Worm (Caenorhabditis elegans) whole organism, L4/young adult: Measurements from ENCODE around the gene Y77E11A.12.

ENCODE experiments used
- W03F9.2 ChIP-seq: fragments of 150-350 bp; optimal IDR thresholded peaks from 2 replicates; lab custom pipeline; 2014; ENCODE audit warnings: missing biosample characterization, missing genetic modification characterization
- dao-5 ChIP-seq: sonication (generic microtip); optimal IDR thresholded peaks from 2 replicates; lab custom pipeline; 2016; ENCODE audit warnings: missing genotype, missing genetic modification characterization, moderate library complexity, missing compliant biosample characterization
- him-1 ChIP-seq: sonication (generic microtip); optimal IDR thresholded peaks from 2 replicates; lab custom pipeline; 2016; ENCODE audit warnings: missing genotype, missing genetic modification reagents, missing genetic modification characterization, missing compliant biosample characterization

DNA sequence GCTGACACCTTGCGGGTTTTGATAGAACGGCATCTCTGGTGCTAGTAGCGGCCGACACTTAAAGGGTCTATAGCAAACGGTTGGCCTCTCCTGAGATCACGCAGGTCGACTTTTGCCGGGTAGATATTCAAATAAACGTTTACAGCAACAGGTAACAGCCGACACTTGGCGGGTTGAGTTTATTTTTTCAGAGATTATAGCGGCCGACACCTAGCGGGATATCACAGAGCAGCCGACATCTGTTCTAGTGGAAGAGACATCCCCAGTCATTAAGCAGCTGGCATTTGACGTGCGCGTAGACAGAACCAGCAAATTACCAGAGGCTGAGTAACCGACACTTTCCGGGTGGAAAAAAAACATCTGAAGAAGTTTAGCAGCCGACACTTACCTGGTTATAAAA, 13.4 kb downstream of the Y77E11A.12 start:
- TF ChIP-seq dao-5 (tag; lab: Kevin White, UChicago): no peak
- no peak for TF ChIP-seq him-1 (tag; lab: Kevin White, UChicago)
- no peak for TF ChIP-seq W03F9.2 (tag; lab: Kevin White, UChicago)
